Worm (Caenorhabditis elegans): Measurements from ENCODE around the gene sorb-1.

DNA sequence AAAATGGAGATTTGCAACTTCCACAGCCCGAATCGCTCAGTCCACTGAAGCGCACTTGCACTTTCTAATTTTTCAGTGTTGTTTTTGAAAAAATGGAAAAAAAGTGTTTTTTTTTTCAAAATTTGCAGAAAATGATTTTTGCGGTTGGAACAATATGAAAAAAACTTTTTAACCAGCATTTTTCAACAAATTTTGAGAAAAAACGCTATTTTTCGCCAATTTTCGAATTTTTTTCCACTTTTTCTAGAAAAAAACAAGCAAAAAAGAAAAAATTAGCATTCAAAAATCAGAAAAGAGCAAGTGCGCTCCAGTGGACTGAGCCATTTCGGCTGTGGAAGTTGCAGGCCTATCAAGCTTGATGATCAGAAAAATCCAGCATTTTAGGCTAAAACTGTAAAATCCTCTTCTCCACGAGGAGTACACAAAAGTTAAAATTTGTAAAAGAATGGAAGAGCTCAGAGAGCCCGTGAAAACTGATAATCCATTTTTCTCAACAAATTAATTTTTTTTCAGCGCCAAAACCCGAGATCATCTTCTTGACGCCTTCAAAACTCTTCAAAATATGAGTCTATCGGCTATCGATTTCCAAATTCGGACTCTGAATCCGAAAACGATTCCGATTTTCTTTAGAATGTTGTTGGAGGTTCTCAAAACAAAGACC, 45.2 kb downstream of the sorb-1 start:
- TF ChIP-seq nhr-12 (tag; optimal IDR thresholded peaks at IDR 0.05) (no peak), lin-39 (tag; optimal IDR thresholded peaks at IDR 0.05) (no peak), nhr-28 (tag; optimal IDR thresholded peaks at IDR 0.05) (no peak)

Measured in whole organism, L3 larva.